1 fruit fly cellular context compared by ENCODE assay signal in genomic region chrX:20519049-20519448, dm6.
TF ChIP-seq lines count a peak whose summit lies in the region.

No protein-coding gene starts in this region.

TF ChIP-seq in whole organism, embryonic, 481 proteins besides CTCF, POLR2A, EP300 and RAD21 (continued from another document and continues in another):
- TF ChIP-seq Dref (GFP tag; IDR thresholded peaks at IDR 0.05; lab: Robert Waterston, UW) (no peak), CG6272 (GFP tag; IDR thresholded peaks at IDR 0.05; lab: Robert Waterston, UW) (no peak), abd-A (tag; optimal IDR thresholded peaks at IDR 0.05; lab: Kevin White, UChicago) (no peak), Ssrp (tag; optimal IDR thresholded peaks at IDR 0.05; lab: Kevin White, UChicago) (peak; percentile 20), pan (optimal IDR thresholded peaks at IDR 0.05; lab: Kevin White, UChicago) (no peak), pan (GFP tag; optimal IDR thresholded peaks at IDR 0.05 in 1 of 2, IDR thresholded peaks at IDR 0.05 in 1 of 2) (peak in 1 of 2 experiments; percentile 57), NC2α (GFP tag; optimal IDR thresholded peaks at IDR 0.05; lab: Kevin White, UChicago) (no peak), CG9817 (tag; optimal IDR thresholded peaks at IDR 0.05; lab: Kevin White, UChicago) (peak; percentile 39), row (GFP tag; IDR thresholded peaks at IDR 0.05; lab: Robert Waterston, UW) (peak; percentile 72), CrebB (tag; optimal IDR thresholded peaks at IDR 0.05; lab: Kevin White, UChicago) (no peak), her (GFP tag; optimal IDR thresholded peaks at IDR 0.05; lab: Kevin White, UChicago) (no peak), MTF-1 (GFP tag; optimal IDR thresholded peaks at IDR 0.05; lab: Kevin White, UChicago; ENCODE audit: borderline replicate concordance) (no peak), gce (GFP tag; IDR thresholded peaks at IDR 0.05; lab: Robert Waterston, UW) (no peak), tx (GFP tag; optimal IDR thresholded peaks at IDR 0.05; lab: Kevin White, UChicago) (peak; percentile 29), CG10654 (GFP tag; optimal IDR thresholded peaks at IDR 0.05; lab: Kevin White, UChicago) (peak; percentile 5), maf-S (GFP tag; optimal IDR thresholded peaks at IDR 0.05; lab: Kevin White, UChicago) (peak; percentile 34), ash1 (GFP tag; optimal IDR thresholded peaks at IDR 0.05; lab: Kevin White, UChicago) (no peak), CG12659 (GFP tag; optimal IDR thresholded peaks at IDR 0.05; lab: Kevin White, UChicago) (peak; percentile 36), fu2 (GFP tag; optimal IDR thresholded peaks at IDR 0.05; lab: Kevin White, UChicago) (peak; percentile 26), Sox100B (GFP tag; optimal IDR thresholded peaks at IDR 0.05; lab: Kevin White, UChicago) (peak; percentile 42), CG8944 (GFP tag; optimal IDR thresholded peaks at IDR 0.05; lab: Kevin White, UChicago) (peak; percentile 46), CG7271 (tag; optimal IDR thresholded peaks at IDR 0.05; lab: Kevin White, UChicago) (no peak), fd96Cb (tag; optimal IDR thresholded peaks at IDR 0.05; lab: Kevin White, UChicago) (peak; percentile 46), bsh (GFP tag; optimal IDR thresholded peaks at IDR 0.05; lab: Kevin White, UChicago) (peak in 1 of 2 experiments; percentile 59), ATbp (GFP tag; optimal IDR thresholded peaks at IDR 0.05; lab: Kevin White, UChicago) (peak; percentile 50), phol (tag; optimal IDR thresholded peaks at IDR 0.05; lab: Kevin White, UChicago) (peak; percentile 47), CG16779 (GFP tag; IDR thresholded peaks at IDR 0.05; lab: Robert Waterston, UW) (no peak), CG9932 (GFP tag; IDR thresholded peaks at IDR 0.05; lab: Robert Waterston, UW) (peak; percentile 47), CG9727 (GFP tag; optimal IDR thresholded peaks at IDR 0.05; lab: Kevin White, UChicago) (peak; percentile 44), CG9215 (GFP tag; IDR thresholded peaks at IDR 0.05; lab: Robert Waterston, UW) (no peak), CG30403 (GFP tag; optimal IDR thresholded peaks at IDR 0.05; lab: Kevin White, UChicago) (peak; percentile 44), crc (GFP tag; optimal IDR thresholded peaks at IDR 0.05; lab: Kevin White, UChicago) (no peak), CG3163 (GFP tag; optimal IDR thresholded peaks at IDR 0.05; lab: Kevin White, UChicago) (peak; percentile 7), slbo (GFP tag; IDR thresholded peaks at IDR 0.05; lab: Robert Waterston, UW) (peak; percentile 68), CG2129 (GFP tag; IDR thresholded peaks at IDR 0.05; lab: Robert Waterston, UW; ENCODE audit: partially characterized antibody) (no peak), CG10209 (GFP tag; optimal IDR thresholded peaks at IDR 0.05; lab: Kevin White, UChicago) (peak; percentile 35), HLH3B (GFP tag; IDR thresholded peaks at IDR 0.05; lab: Robert Waterston, UW) (peak; percentile 42; the same call in 1 of the 2 replicates), ems (GFP tag; optimal IDR thresholded peaks at IDR 0.05; lab: Kevin White, UChicago) (no peak), CG13424 (tag; optimal IDR thresholded peaks at IDR 0.05; lab: Kevin White, UChicago) (peak; percentile 51), Sox102F (GFP tag; optimal IDR thresholded peaks at IDR 0.05; lab: Kevin White, UChicago) (peak; percentile 76), Awh (GFP tag; IDR thresholded peaks at IDR 0.05; lab: Robert Waterston, UW) (0 out of 2 replicates have a peak, but pooled peaks have one; percentile 50), Rfx (GFP tag; IDR thresholded peaks at IDR 0.05; lab: Robert Waterston, UW) (peak; percentile 37; the same call in 1 of the 2 replicates), CG10462 (GFP tag; optimal IDR thresholded peaks at IDR 0.05; lab: Kevin White, UChicago) (no peak), Bdp1 (GFP tag; optimal IDR thresholded peaks at IDR 0.05; lab: Kevin White, UChicago) (no peak), CG9437 (GFP tag; optimal IDR thresholded peaks at IDR 0.05; lab: Kevin White, UChicago) (peak; percentile 10), CG4404 (GFP tag; IDR thresholded peaks at IDR 0.05; lab: Robert Waterston, UW) (peak; percentile 43), chn (GFP tag; optimal IDR thresholded peaks at IDR 0.05; lab: Kevin White, UChicago) (peak; percentile 5), CG11085 (GFP tag; IDR thresholded peaks at IDR 0.05; lab: Robert Waterston, UW) (no peak), zen (tag; optimal IDR thresholded peaks at IDR 0.05; lab: Kevin White, UChicago) (no peak), seq (GFP tag; IDR thresholded peaks at IDR 0.05; lab: Robert Waterston, UW) (peak; percentile 56; the same call in 1 of the 2 replicates), unpg (GFP tag; optimal IDR thresholded peaks at IDR 0.05; lab: Kevin White, UChicago) (peak; percentile 57), fru (optimal IDR thresholded peaks at IDR 0.05; lab: Kevin White, UChicago) (no peak), da (GFP tag; optimal IDR thresholded peaks at IDR 0.05; lab: Kevin White, UChicago) (no peak), cad (GFP tag; optimal IDR thresholded peaks at IDR 0.05; lab: Kevin White, UChicago) (no peak), Doc2 (GFP tag; IDR thresholded peaks at IDR 0.05; lab: Robert Waterston, UW) (no peak), CG17328 (GFP tag; IDR thresholded peaks at IDR 0.05; lab: Robert Waterston, UW) (peak; percentile 68), bcd (GFP tag; optimal IDR thresholded peaks at IDR 0.05; lab: Kevin White, UChicago) (peak; percentile 36), CG14050 (GFP tag; IDR thresholded peaks at IDR 0.05; lab: Robert Waterston, UW) (0 out of 3 replicates have a peak, but pooled peaks have one; percentile 21), wdn (GFP tag; IDR thresholded peaks at IDR 0.05; lab: Robert Waterston, UW) (no peak), Hr3 (GFP tag; optimal IDR thresholded peaks at IDR 0.05; lab: Kevin White, UChicago) (peak; percentile 50), Pdp1 (GFP tag; optimal IDR thresholded peaks at IDR 0.05; lab: Kevin White, UChicago) (peak; percentile 20), hth (optimal IDR thresholded peaks at IDR 0.05; lab: Kevin White, UChicago) (no peak), CG10979 (tag; optimal IDR thresholded peaks at IDR 0.05; lab: Kevin White, UChicago) (peak; percentile 60), CG2678 (tag; optimal IDR thresholded peaks at IDR 0.05; lab: Kevin White, UChicago) (peak; percentile 58), CG16863 (GFP tag; optimal IDR thresholded peaks at IDR 0.05; lab: Kevin White, UChicago) (peak; percentile 32), Eip74EF (GFP tag; optimal IDR thresholded peaks at IDR 0.05; lab: Kevin White, UChicago) (no peak), Rx (GFP tag; IDR thresholded peaks at IDR 0.05; lab: Robert Waterston, UW) (peak; percentile 51), btn (GFP tag; optimal IDR thresholded peaks at IDR 0.05; lab: Kevin White, UChicago) (peak; percentile 20), sd (tag; optimal IDR thresholded peaks at IDR 0.05; lab: Kevin White, UChicago) (no peak), Side (GFP tag; optimal IDR thresholded peaks at IDR 0.05; lab: Kevin White, UChicago) (peak; percentile 13), D19A (tag; optimal IDR thresholded peaks at IDR 0.05; lab: Kevin White, UChicago) (no peak), CG10267 (tag; optimal IDR thresholded peaks at IDR 0.05; lab: Kevin White, UChicago) (peak; percentile 2), Mrtf (GFP tag; IDR thresholded peaks at IDR 0.05; lab: Robert Waterston, UW) (0 out of 3 replicates have a peak, but pooled peaks have one; percentile 41), Chrac-16 (GFP tag; optimal IDR thresholded peaks at IDR 0.05; lab: Kevin White, UChicago) (peak; percentile 17), MBD-R2 (GFP tag; IDR thresholded peaks at IDR 0.05; lab: Robert Waterston, UW) (peak; percentile 33; the same call in 1 of the 2 replicates), CG1529 (GFP tag; optimal IDR thresholded peaks at IDR 0.05; lab: Kevin White, UChicago) (peak; percentile 26), E2f1 (GFP tag; IDR thresholded peaks at IDR 0.05; lab: Robert Waterston, UW) (0 out of 2 replicates have a peak, but pooled peaks have one; percentile 39), CG18619 (GFP tag; optimal IDR thresholded peaks at IDR 0.05; lab: Kevin White, UChicago) (peak; percentile 8), ERR (GFP tag; optimal IDR thresholded peaks at IDR 0.05; lab: Kevin White, UChicago) (no peak), CG11093 (GFP tag; IDR thresholded peaks at IDR 0.05; lab: Robert Waterston, UW) (0 out of 3 replicates have a peak, but pooled peaks have one; percentile 38), ci (GFP tag; IDR thresholded peaks at IDR 0.05; lab: Robert Waterston, UW) (peak; percentile 80), CG4820 (GFP tag; optimal IDR thresholded peaks at IDR 0.05; lab: Kevin White, UChicago) (peak; percentile 27), Atf6 (GFP tag; IDR thresholded peaks at IDR 0.05; lab: Robert Waterston, UW) (peak; percentile 35; the same call in 1 of the 2 replicates), H15 (GFP tag; IDR thresholded peaks at IDR 0.05; lab: Robert Waterston, UW) (no peak), Kr (GFP tag; optimal IDR thresholded peaks at IDR 0.05; lab: Kevin White, UChicago) (no peak), CG17361 (GFP tag; IDR thresholded peaks at IDR 0.05; lab: Robert Waterston, UW) (0 out of 3 replicates have a peak, but pooled peaks have one; percentile 13), Hr39 (optimal IDR thresholded peaks at IDR 0.05; lab: Kevin White, UChicago) (no peak), Mad (GFP tag; optimal IDR thresholded peaks at IDR 0.05; lab: Kevin White, UChicago) (no peak), slp2 (GFP tag; optimal IDR thresholded peaks at IDR 0.05; lab: Kevin White, UChicago) (peak; percentile 32), ap (GFP tag; IDR thresholded peaks at IDR 0.05; lab: Robert Waterston, UW) (0 out of 2 replicates have a peak, but pooled peaks have one; percentile 12), grau (tag; optimal IDR thresholded peaks at IDR 0.05; lab: Kevin White, UChicago) (peak; percentile 52), CG32772 (GFP tag; IDR thresholded peaks at IDR 0.05; lab: Robert Waterston, UW) (peak; percentile 42; the same call in 1 of the 2 replicates), gsb-n (tag; optimal IDR thresholded peaks at IDR 0.05; lab: Kevin White, UChicago) (no peak), jing (GFP tag; optimal IDR thresholded peaks at IDR 0.05; lab: Kevin White, UChicago) (peak; percentile 2), nmo (GFP tag; optimal IDR thresholded peaks at IDR 0.05; lab: Kevin White, UChicago) (peak; percentile 7), CG3281 (GFP tag; optimal IDR thresholded peaks at IDR 0.05; lab: Kevin White, UChicago) (no peak), CG4617 (GFP tag; optimal IDR thresholded peaks at IDR 0.05; lab: Kevin White, UChicago; ENCODE audit: borderline replicate concordance) (no peak), CG34224 (GFP tag; IDR thresholded peaks at IDR 0.05; lab: Robert Waterston, UW; ENCODE audit: partially characterized antibody) (no peak), CG1792 (GFP tag; optimal IDR thresholded peaks at IDR 0.05; lab: Kevin White, UChicago) (peak; percentile 8), shn (GFP tag; optimal IDR thresholded peaks at IDR 0.05; lab: Kevin White, UChicago) (peak; percentile 40), Aef1 (GFP tag; IDR thresholded peaks at IDR 0.05; lab: Robert Waterston, UW) (no peak; the same call in 2 of the 3 replicates), run (tag; optimal IDR thresholded peaks at IDR 0.05; lab: Kevin White, UChicago) (peak; percentile 19), CoRest (tag; optimal IDR thresholded peaks at IDR 0.05; lab: Kevin White, UChicago) (peak; percentile 56), hkb (optimal IDR thresholded peaks at IDR 0.05; lab: Kevin White, UChicago) (no peak), hkb (GFP tag; IDR thresholded peaks at IDR 0.05; lab: Robert Waterston, UW) (peak; percentile 72), H2.0 (GFP tag; IDR thresholded peaks at IDR 0.05; lab: Robert Waterston, UW) (peak; percentile 54; the same call in 1 of the 2 replicates), chif (GFP tag; optimal IDR thresholded peaks at IDR 0.05; lab: Kevin White, UChicago) (peak; percentile 21 to 53), CG15073 (GFP tag; optimal IDR thresholded peaks at IDR 0.05; lab: Kevin White, UChicago) (no peak), Meics (GFP tag; optimal IDR thresholded peaks at IDR 0.05; lab: Kevin White, UChicago) (peak; percentile 4), CG2120 (GFP tag; optimal IDR thresholded peaks at IDR 0.05; lab: Kevin White, UChicago) (peak; percentile 43), mam (GFP tag; optimal IDR thresholded peaks at IDR 0.05; lab: Kevin White, UChicago) (peak; percentile 36), PHDP (tag; optimal IDR thresholded peaks at IDR 0.05; lab: Kevin White, UChicago) (peak; percentile 43), CG34422 (GFP tag; IDR thresholded peaks at IDR 0.05; lab: Robert Waterston, UW) (0 out of 3 replicates have a peak, but pooled peaks have one; percentile 55), Antp (GFP tag; optimal IDR thresholded peaks at IDR 0.05; lab: Kevin White, UChicago) (peak; percentile 24), CG12299 (tag; optimal IDR thresholded peaks at IDR 0.05; lab: Kevin White, UChicago) (no peak), cato (GFP tag; optimal IDR thresholded peaks at IDR 0.05; lab: Kevin White, UChicago; ENCODE audit: borderline replicate concordance) (peak; percentile 23), CG9609 (GFP tag; optimal IDR thresholded peaks at IDR 0.05; lab: Kevin White, UChicago) (peak; percentile 45), Ptx1 (GFP tag; IDR thresholded peaks at IDR 0.05; lab: Robert Waterston, UW) (peak; percentile 60), CG1233 (GFP tag; optimal IDR thresholded peaks at IDR 0.05; lab: Kevin White, UChicago) (peak; percentile 9), tna (GFP tag; IDR thresholded peaks at IDR 0.05; lab: Robert Waterston, UW; ENCODE audit: partially characterized antibody) (no peak), ken (GFP tag; IDR thresholded peaks at IDR 0.05; lab: Robert Waterston, UW) (peak; percentile 30; the same call in 1 of the 3 replicates), ara (GFP tag; IDR thresholded peaks at IDR 0.05; lab: Robert Waterston, UW) (0 out of 2 replicates have a peak, but pooled peaks have one; percentile 43), az2 (GFP tag; optimal IDR thresholded peaks at IDR 0.05; lab: Kevin White, UChicago) (peak; percentile 54), Doc3 (GFP tag; IDR thresholded peaks at IDR 0.05; lab: Robert Waterston, UW; ENCODE audit: partially characterized antibody) (no peak), CG2712 (tag; optimal IDR thresholded peaks at IDR 0.05; lab: Kevin White, UChicago) (peak; percentile 43), sens-2 (GFP tag; IDR thresholded peaks at IDR 0.05; lab: Robert Waterston, UW) (peak; percentile 30; the same call in 1 of the 2 replicates), Usf (GFP tag; optimal IDR thresholded peaks at IDR 0.05; lab: Kevin White, UChicago) (no peak), CG33557 (GFP tag; optimal IDR thresholded peaks at IDR 0.05; lab: Kevin White, UChicago) (no peak), CG8089 (GFP tag; optimal IDR thresholded peaks at IDR 0.05; lab: Kevin White, UChicago) (peak; percentile 3)
